Fruit fly (Drosophila melanogaster): ENCODE measurements around the gene dib.

The dib gene

dm6 chr3L:4081243-4081642 lies 19.2 kb downstream of the dib start:
- TF ChIP-seq CG8159 (tag; optimal IDR thresholded peaks at IDR 0.05) (no peak), fd96Ca (GFP tag; IDR thresholded peaks at IDR 0.05) (no peak), CG9948 (tag; optimal IDR thresholded peaks at IDR 0.05) (no peak), CG17806 (tag; optimal IDR thresholded peaks at IDR 0.05) (no peak), rn (GFP tag; IDR thresholded peaks at IDR 0.05) (no peak), CG4496 (GFP tag; IDR thresholded peaks at IDR 0.05) (no peak), CG10348 (GFP tag; IDR thresholded peaks at IDR 0.05) (no peak), Pif1B (GFP tag; optimal IDR thresholded peaks at IDR 0.05) (no peak), CG13204 (GFP tag; optimal IDR thresholded peaks at IDR 0.05) (no peak), gl (tag; optimal IDR thresholded peaks at IDR 0.05) (no peak), Snoo (tag; optimal IDR thresholded peaks at IDR 0.05) (no peak), Pif1A (GFP tag; optimal IDR thresholded peaks at IDR 0.05) (no peak), CG32121 (GFP tag; IDR thresholded peaks at IDR 0.05) (no peak)

dm6 chr3L:4083442-4083841 lies 21.4 kb downstream of the dib start:
- TF ChIP-seq Ets98B (GFP tag; IDR thresholded peaks at IDR 0.05) = no peak
- TF ChIP-seq CG34367 (tag; optimal IDR thresholded peaks at IDR 0.05) = no peak
- no peak for TF ChIP-seq CG15710 (tag; optimal IDR thresholded peaks at IDR 0.05)
- TF ChIP-seq Pif1B (GFP tag; optimal IDR thresholded peaks at IDR 0.05) = no peak
- no peak for TF ChIP-seq CG14655 (GFP tag; optimal IDR thresholded peaks at IDR 0.05)
- no peak for TF ChIP-seq CG8159 (tag; optimal IDR thresholded peaks at IDR 0.05)
- no peak for TF ChIP-seq CG13204 (GFP tag; optimal IDR thresholded peaks at IDR 0.05)
- TF ChIP-seq Pif1A (GFP tag; optimal IDR thresholded peaks at IDR 0.05) = no peak
- no peak for TF ChIP-seq gl (tag; optimal IDR thresholded peaks at IDR 0.05)
- TF ChIP-seq fd96Ca (GFP tag; IDR thresholded peaks at IDR 0.05) = no peak
- TF ChIP-seq CG8301 (tag; optimal IDR thresholded peaks at IDR 0.05) = no peak
- no peak for TF ChIP-seq CG12605 (GFP tag; IDR thresholded peaks at IDR 0.05)
- TF ChIP-seq Snoo (tag; optimal IDR thresholded peaks at IDR 0.05) = no peak
- no peak for TF ChIP-seq rn (GFP tag; IDR thresholded peaks at IDR 0.05)

- no peak for TF ChIP-seq CG32121 (GFP tag; IDR thresholded peaks at IDR 0.05)
- no peak for TF ChIP-seq CG17806 (tag; optimal IDR thresholded peaks at IDR 0.05)
- no peak for TF ChIP-seq CG12605 (GFP tag; IDR thresholded peaks at IDR 0.05)
- no peak for TF ChIP-seq D1 (tag; optimal IDR thresholded peaks at IDR 0.05)
- no peak for TF ChIP-seq CG34367 (tag; optimal IDR thresholded peaks at IDR 0.05)
- TF ChIP-seq CG10348 (GFP tag; IDR thresholded peaks at IDR 0.05) = no peak
- TF ChIP-seq EcR (GFP tag; optimal IDR thresholded peaks at IDR 0.05) = no peak
- no peak for TF ChIP-seq rn (GFP tag; IDR thresholded peaks at IDR 0.05)
- no peak for TF ChIP-seq CG9948 (tag; optimal IDR thresholded peaks at IDR 0.05)
- no peak for TF ChIP-seq Pif1B (GFP tag; optimal IDR thresholded peaks at IDR 0.05)
- no peak for TF ChIP-seq CG14655 (GFP tag; optimal IDR thresholded peaks at IDR 0.05)
- no peak for TF ChIP-seq CG4496 (GFP tag; IDR thresholded peaks at IDR 0.05)
- TF ChIP-seq CG8301 (tag; optimal IDR thresholded peaks at IDR 0.05) = no peak
These were observed 23.8 kb downstream of the dib start for dm6 chr3L:4085867-4086266.

- no peak for TF ChIP-seq CG15710 (tag; optimal IDR thresholded peaks at IDR 0.05)
- TF ChIP-seq CG9948 (tag; optimal IDR thresholded peaks at IDR 0.05) = no peak
- no peak for TF ChIP-seq CG32121 (GFP tag; IDR thresholded peaks at IDR 0.05)
- no peak for TF ChIP-seq CG13204 (GFP tag; optimal IDR thresholded peaks at IDR 0.05)
- no peak for TF ChIP-seq D1 (tag; optimal IDR thresholded peaks at IDR 0.05)
- TF ChIP-seq CG17806 (tag; optimal IDR thresholded peaks at IDR 0.05) = no peak
- TF ChIP-seq CG34367 (tag; optimal IDR thresholded peaks at IDR 0.05) = no peak
- TF ChIP-seq gl (tag; optimal IDR thresholded peaks at IDR 0.05) = no peak
- TF ChIP-seq CG8301 (tag; optimal IDR thresholded peaks at IDR 0.05) = no peak
- no peak for TF ChIP-seq CG8159 (tag; optimal IDR thresholded peaks at IDR 0.05)
- TF ChIP-seq CG4496 (GFP tag; IDR thresholded peaks at IDR 0.05) = no peak
- no peak for TF ChIP-seq Snoo (tag; optimal IDR thresholded peaks at IDR 0.05)
- TF ChIP-seq Ets98B (GFP tag; IDR thresholded peaks at IDR 0.05) = no peak
- no peak for TF ChIP-seq EcR (GFP tag; optimal IDR thresholded peaks at IDR 0.05)
- no peak for TF ChIP-seq fd96Ca (GFP tag; IDR thresholded peaks at IDR 0.05)
- TF ChIP-seq CG12605 (GFP tag; IDR thresholded peaks at IDR 0.05) = no peak
These were observed 25.2 kb downstream of the dib start, which contains the start of gene CG14989 for dm6 chr3L:4087281-4087680. Gene CG14989 (plus strand): TSS chr3L:4087581.

- TF ChIP-seq CG14655 (GFP tag; optimal IDR thresholded peaks at IDR 0.05) (no peak), Ets98B (GFP tag; IDR thresholded peaks at IDR 0.05) (no peak), CG13204 (GFP tag; optimal IDR thresholded peaks at IDR 0.05) (no peak), Snoo (tag; optimal IDR thresholded peaks at IDR 0.05) (no peak), CG15710 (tag; optimal IDR thresholded peaks at IDR 0.05) (no peak), EcR (GFP tag; optimal IDR thresholded peaks at IDR 0.05) (no peak), D1 (tag; optimal IDR thresholded peaks at IDR 0.05) (no peak), CG9948 (tag; optimal IDR thresholded peaks at IDR 0.05) (no peak), Pif1B (GFP tag; optimal IDR thresholded peaks at IDR 0.05) (no peak), CG10348 (GFP tag; IDR thresholded peaks at IDR 0.05) (no peak), CG12605 (GFP tag; IDR thresholded peaks at IDR 0.05) (no peak), rn (GFP tag; IDR thresholded peaks at IDR 0.05) (no peak), gl (tag; optimal IDR thresholded peaks at IDR 0.05) (no peak)
These were observed 26.6 kb downstream of the dib start, which contains the start of gene Gad1 for dm6 chr3L:4088694-4089190. Gene Gad1 (minus strand): TSS chr3L:4088744.

dm6 chr3L:4092705-4093257 lies 30.7 kb downstream of the dib start, which contains the start of gene CG14990:
Gene CG14990 (plus strand): TSS chr3L:4093207.
- TF ChIP-seq D1 (tag; optimal IDR thresholded peaks at IDR 0.05) = peak; percentile 97
- no peak for TF ChIP-seq CG15710 (tag; optimal IDR thresholded peaks at IDR 0.05)

Data from whole organism, pupa.